Worm (Caenorhabditis elegans) whole organism, dauer: ENCODE measurements around the gene R02F11.3.

Experiments
- unc-62 ChIP-seq: sonication (generic microtip); optimal IDR thresholded peaks from 2 replicates; lab custom pipeline; 2017; ENCODE audit warnings: missing biosample characterization, missing genetic modification reagents, missing genetic modification characterization

R02F11.3 gene

DNA sequence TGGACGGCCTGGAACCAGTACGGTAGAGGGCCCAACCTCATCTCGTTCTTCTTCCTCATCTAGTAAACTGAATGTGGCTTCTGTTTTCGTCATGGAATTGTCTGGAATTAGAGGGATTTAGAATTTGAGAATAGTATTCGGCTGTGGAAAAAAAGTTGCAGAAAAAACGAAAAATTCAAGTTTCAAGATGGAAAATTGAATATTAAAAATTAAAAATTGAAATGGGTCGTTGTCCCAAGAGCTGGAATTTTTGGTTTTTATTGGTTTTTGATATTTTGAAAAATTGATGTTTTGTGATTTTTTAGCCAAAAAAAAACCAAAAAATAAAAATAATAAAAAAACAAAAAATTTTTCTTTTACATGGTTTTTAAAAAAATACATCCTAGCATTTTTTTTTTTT lies at the start of gene R02F11.3:
TSS of gene R02F11.3 (minus strand) at position 101 of the 400 bp plus-strand sequence.
- TF ChIP-seq unc-62: no peak

DNA sequence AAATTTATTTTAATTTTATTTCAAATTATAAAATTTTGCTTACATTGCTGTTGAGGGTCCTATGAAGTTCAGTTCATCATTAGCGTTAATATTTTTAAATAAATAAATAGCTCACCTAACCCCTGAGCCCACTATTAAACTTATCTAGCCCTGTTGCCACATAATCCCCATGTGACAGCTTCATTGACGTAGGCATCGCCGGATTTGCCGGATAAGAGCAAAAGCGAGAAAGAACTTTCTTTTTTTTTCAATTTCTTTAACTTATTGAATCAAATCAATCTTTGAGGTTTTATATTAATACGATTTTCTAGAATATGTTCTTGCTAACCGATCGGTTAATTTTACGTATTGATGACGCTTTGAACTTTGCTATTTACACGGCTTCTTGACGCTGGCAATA lies 46.2 kb upstream of the R02F11.3 start:
- no peak for TF ChIP-seq unc-62

DNA sequence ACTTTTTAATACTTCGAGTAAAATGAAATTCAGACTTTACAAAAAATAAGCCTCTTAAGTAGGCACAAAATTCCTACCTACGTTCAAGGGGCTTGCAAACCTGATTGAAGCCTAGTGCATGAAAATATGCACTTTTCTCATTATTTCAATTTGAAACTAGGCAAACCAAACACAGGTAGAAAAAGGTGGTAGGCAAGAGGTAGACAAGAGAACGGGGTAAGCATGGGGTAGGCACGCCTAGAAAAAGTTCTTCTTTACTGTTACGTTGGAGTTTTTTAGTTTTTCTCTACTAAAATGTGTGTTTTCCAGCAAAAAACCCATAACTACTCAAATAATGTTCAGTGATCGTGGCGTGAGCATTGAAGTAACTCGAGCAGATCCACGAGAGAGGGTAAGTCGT lies 45.4 kb upstream of the R02F11.3 start, which contains the start of gene nex-4:
TSS of gene nex-4 (plus strand) at position 301 of the 400 bp plus-strand sequence.
- TF ChIP-seq unc-62: no peak

DNA sequence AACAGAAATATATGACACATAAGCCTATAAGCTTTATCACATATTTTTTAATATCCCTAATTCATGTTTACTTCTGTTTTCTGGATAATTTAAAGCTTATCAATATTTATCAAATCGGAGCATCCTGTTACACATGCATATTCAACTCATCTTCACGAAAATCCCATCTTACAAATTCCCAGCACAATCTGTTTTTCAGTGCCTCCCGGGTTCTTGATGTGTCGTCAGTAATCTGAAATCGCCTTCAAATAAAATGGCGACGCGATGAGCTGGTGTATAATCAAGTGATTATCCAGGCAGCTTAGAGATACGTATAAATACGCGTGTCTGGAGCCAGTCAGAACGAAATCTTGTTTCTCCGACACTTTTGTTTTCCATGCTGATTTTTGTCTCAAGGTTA lies 44.7 kb upstream of the R02F11.3 start:
- TF ChIP-seq unc-62: no peak

DNA sequence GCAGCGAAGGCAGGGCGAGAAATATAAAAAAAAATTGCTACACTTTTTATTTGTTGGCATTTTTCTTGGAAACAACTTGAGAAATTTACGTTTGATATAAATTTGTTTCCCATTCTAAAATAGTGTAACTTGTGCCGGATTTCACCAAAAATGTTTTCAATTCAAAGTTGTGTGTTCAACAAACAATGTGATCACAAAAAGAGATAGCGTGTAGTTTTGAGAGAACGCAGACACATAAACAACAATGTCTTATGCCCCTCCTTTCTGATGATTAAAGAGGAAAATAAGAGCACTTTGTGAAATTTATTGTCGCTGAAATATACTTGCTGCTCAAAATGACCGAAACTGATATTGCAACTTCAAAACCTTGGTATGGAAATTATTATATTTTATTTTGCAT lies 41.7 kb upstream of the R02F11.3 start, which contains the start of gene abhd-5.1:
TSS of gene abhd-5.1 (plus strand) at position 230 of the 400 bp plus-strand sequence.
- TF ChIP-seq unc-62: no peak

DNA sequence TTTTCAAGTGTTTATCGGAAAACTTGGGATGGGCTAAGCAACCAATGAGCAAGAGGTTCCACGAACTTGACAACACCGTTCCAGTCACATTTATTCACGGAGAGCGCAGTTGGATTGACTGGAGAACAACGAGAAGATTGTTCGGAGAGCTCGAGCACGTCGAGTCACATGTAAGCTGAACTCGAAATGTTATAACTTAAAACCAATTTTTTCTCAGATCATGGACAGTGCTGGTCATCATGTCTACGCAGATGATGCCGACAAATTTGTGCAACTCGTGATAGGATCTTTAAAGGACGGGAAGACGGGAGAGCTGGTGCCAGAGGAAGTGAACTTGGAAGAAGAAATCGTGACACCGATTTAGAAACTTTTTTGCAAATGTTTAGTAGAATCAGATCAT lies 40.8 kb upstream of the R02F11.3 start:
- no peak for TF ChIP-seq unc-62

DNA sequence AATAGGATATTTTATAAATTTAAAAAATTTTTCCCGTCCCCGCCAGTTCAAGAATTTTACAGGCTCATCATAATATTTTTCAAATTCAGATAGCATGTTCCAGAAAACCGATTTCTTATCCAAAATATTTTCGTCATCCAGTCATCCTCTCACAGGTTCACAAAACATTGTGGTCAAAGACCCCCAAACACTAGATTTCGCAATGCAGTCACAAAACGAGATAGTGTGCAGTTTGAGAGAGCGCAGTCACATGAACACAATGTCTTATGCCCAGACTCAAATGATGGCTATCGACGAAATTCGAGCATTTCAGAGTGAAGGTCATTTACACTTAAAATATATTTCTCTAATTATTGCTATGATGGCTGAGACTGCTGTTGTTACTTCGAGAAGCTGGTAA lies 38.8 kb upstream of the R02F11.3 start, which contains the start of gene abhd-5.2:
TSS of gene abhd-5.2 (plus strand) at position 95 of the 400 bp plus-strand sequence.
- TF ChIP-seq unc-62: no peak

DNA sequence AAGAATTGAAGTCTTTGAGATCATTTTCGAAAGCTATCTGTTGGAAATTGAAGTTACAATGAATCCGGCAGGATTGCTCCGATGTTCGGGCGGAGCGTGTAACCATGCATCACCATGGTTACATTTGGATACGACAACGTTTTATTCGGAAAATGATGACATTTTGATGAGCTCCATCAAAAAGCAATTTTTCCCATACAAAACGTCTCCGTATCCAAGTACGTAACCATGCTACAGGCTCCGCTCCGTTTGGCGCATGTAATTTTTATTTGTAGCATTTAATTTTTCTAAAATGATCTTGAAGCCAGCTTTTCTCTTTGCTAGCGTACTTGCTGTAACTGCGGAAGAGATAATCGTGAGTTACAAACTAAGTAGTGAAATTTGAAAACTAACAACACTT lies 36.8 kb upstream of the R02F11.3 start, which contains the start of the genes cwp-2 and cwp-3:
TSS of gene cwp-2 (minus strand) at position 101 of the 400 bp plus-strand sequence.
TSS of gene cwp-3 (plus strand) at position 293 of the 400 bp plus-strand sequence.
- TF ChIP-seq unc-62: no peak

DNA sequence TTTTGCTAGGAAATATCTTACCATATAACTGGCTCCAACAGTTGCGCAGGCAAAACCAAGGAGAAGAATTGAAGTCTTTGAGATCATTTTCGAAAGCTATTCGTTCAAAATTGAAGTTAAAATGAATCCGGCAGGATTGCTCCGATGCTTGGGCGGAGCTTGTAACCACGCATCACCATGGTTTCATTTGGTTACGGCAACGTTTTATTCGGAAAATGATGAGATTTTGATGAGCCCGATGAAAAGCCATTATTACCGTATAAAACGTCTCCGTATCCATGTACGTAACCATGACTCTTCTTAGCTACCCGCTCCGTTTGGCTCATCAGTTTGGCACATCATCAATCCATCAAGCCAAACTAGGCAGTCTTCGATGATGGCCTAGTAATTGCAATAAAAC lies 35.4 kb upstream of the R02F11.3 start, which contains the start of gene cwp-1:
TSS of gene cwp-1 (minus strand) at position 101 of the 400 bp plus-strand sequence.
- TF ChIP-seq unc-62: no peak

DNA sequence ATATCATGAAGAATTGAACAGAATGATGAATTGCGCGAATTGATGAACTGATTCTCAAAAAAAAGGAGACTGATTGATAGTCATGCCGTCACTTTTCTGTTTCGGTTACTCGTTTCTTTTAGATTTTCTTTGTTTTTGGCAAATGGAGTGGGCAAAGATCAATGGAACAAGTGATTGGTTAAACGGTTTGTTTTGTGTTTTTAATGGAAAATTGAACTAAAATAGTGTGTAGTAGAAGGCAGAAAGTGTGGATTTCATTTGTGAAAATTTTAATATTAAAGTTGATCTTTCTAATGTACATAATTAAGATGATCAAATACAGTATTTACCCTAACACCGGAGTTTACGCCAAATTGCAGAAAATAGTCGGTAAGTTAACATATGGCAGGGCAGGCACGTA lies 34.2 kb upstream of the R02F11.3 start, which contains the start of gene nas-9:
TSS of gene nas-9 (minus strand) at position 101 of the 400 bp plus-strand sequence.
- TF ChIP-seq unc-62: no peak

DNA sequence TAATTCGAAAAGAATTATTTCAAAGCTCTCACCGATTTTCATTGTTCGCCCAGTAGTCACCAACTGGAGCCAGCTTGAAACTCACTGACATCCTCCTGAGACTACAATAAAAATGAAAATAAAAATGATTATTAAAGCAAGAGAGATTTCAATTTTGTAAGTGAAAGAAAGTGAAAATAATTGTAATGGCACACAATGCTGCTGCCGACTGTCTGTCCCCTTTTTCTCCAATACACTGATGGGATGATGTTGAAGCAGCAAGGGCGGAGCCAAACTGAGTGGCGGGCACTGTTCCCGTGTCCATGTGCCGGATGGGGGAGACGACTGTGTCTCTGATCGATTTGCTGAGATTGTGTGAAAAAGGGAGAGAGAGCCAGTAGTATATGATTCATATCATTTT lies 28.5 kb upstream of the R02F11.3 start, which contains the start of gene C37H5.14:
TSS of gene C37H5.14 (minus strand) at position 101 of the 400 bp plus-strand sequence.
- TF ChIP-seq unc-62: no peak

DNA sequence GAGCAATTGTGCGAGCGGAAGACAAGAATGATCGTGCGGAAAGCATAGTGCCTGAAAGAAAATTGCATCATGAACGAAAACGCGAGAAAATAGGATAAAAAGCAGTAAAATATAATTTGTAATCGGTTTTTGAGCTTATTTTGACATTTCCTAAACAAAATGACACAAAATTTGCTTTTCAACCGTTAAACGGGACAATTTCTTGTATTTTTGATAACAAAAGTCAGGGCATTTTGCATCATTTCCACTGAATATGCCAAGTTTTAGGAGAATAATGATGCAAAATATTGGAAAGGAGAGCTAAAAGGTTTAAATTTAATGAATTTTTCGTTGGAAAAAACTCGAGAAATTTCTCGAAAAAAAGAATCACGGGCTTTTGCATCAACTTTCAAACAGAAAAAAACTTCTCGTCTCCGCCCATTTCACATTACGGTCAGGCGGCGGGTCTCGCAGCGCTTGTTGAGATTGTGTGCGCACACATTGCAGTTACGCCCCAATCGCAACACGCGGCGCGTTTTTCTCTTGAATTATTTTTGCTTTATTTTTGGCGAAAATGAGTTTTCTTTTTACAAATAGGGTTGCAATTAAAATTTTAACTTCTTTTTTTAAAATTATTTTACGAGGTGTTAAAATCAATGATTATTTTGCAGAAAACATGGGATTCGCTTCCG lies 21.1 kb upstream of the R02F11.3 start, which contains the start of the genes hsp-6 and C37H5.5:
TSS of gene hsp-6 (minus strand) at position 51 of the 671 bp plus-strand sequence.
TSS of gene C37H5.5 (plus strand) at position 651 of the 671 bp plus-strand sequence.
- no peak for TF ChIP-seq unc-62

DNA sequence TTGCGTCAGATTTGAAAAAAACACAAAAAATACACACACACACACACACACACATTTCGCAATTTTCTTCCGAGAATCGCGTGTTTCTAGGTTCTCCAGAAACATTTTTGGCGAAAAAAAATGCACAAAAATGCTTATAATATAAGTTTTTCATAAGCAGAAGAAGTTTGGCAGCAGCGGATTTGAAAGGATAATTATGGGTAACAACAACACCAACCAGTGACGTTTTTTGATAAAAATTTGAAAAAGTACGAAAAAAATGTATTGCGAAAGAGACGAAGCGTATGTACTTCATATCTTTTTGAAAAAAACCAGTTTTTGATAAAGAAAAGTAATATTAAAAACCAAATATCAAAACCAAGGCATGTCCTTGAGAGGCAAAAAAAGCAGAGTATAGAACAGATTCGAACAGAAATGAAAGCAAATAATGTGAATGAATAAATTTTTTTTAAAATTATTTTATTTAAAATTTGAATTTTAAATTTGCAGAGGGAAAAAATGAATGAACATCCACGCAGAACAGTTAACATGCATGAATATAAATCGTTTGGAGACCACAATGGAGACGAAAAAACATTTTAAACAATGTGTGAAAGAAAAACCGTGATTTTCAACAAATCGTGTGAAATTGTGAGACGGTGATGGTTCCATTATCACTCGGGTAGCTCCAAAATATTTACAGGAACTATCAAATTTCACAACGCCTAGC lies 18.1 kb upstream of the R02F11.3 start:
- TF ChIP-seq unc-62: no peak

DNA sequence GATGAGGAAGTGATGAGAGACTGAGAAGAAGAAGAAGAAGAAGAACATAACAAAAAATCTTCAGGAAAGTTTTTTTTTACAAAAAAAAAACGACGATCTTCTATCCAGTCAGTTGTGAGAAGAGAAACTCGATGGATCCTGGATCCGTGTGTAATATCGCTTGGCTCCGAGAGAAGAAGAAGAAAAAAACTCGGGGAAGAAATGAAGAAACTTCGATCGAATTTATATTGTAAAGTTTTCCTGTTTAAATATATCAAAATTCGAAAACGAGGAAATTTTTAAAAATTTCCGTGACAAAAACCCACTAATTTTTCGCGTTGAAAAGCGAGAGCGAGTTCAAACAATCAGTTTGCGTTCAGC lies 17.6 kb upstream of the R02F11.3 start, which contains the start of gene adss-1:
TSS of gene adss-1 (minus strand) at position 101 of the 360 bp plus-strand sequence.
- no peak for TF ChIP-seq unc-62

DNA sequence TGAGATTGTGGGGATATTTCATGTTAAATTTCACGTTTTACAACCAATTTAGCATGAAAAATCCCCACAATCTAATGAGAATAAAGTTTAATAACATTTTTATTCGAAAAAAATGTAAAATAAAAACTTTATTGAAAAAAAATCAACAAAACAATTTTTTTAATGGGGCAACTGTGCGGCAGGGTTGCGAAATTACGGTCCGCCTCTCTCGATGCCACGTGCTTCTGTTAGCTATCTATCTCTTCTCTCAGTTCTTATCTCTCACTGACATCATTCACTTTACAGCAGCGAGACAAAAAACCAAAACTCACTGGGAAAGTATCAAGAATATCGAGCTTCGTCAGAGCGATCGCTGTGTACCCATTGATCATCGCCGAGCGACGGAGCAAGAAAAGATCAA lies 14.9 kb upstream of the R02F11.3 start:
- TF ChIP-seq unc-62: no peak

DNA sequence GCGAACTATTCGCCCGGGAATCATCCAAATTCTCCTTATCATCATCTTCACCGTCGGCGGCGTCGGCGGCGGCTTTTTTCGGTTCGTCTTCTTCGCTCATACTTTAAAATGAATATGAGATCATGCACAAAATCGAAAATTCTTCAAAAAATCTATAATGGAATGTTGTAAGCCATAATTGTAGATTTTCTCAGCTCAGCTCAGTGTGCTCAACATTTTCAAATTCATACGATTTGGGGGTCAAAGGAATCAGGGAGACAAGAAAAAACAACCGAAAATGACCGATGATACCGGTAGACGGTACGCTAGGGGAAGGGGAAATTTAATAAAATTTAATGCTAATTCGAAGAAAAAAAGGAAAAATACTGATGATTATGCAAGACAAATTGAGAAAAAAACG lies 12.8 kb upstream of the R02F11.3 start, which contains the start of gene ccep-97:
TSS of gene ccep-97 (minus strand) at position 101 of the 400 bp plus-strand sequence.
- no peak for TF ChIP-seq unc-62

DNA sequence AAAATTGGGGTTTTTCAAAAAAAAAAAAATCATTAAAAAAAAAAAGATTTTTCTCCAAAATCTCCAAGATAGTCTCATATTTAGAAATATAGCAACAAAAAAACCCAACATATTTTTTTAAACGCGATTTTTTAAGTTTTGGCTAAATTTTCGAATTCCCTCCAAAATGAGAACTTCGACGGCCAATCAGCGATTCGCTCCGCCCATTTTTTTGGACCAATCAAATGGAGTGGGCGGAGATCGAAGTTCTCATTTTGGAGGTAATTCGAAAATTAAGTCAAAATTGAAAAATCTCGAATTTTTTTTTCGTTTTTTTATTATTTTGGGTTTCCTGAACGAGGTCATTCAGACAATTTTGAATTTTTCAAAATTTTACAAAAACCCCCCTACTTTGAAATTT lies 8.1 kb upstream of the R02F11.3 start:
- no peak for TF ChIP-seq unc-62
